Worm (Caenorhabditis elegans) whole organism, early embryonic: ENCODE measurements around the gene msp-77.

Experiments
- ama-1 ChIP-seq: fragments of 150-350 bp; optimal IDR thresholded peaks from 2 replicates; lab custom pipeline; 2014
- ceh-13 ChIP-seq: fragments of 200-800 bp; sonication (Bioruptor generic); optimal IDR thresholded peaks from 2 replicates; lab custom pipeline; 2018; ENCODE audit warnings: mild to moderate bottlenecking, missing genetic modification characterization, missing compliant biosample characterization
- ets-7 ChIP-seq: sonication (generic microtip); optimal IDR thresholded peaks from 2 replicates; lab custom pipeline; 2016; ENCODE audit warnings: missing genotype, missing genetic modification characterization, missing compliant biosample characterization
- tbx-11 ChIP-seq: fragments of 200-800 bp; sonication (Bioruptor generic); IDR thresholded peaks from 2 replicates; pipeline ENCODE4 v1.3.6; 2022; ENCODE audit warnings: missing genetic modification characterization, missing compliant biosample characterization

- TF ChIP-seq ets-7 (tag; lab: Kevin White, UChicago) (no peak), tbx-11 (GFP tag; lab: Robert Waterston, UW) (no peak), ama-1 (lab: Kevin White, UChicago) (no peak), ceh-13 (GFP tag; lab: Kevin White, UChicago) (no peak)
These were observed 30.6 kb upstream of the msp-77 start, which contains the start of gene K07F5.16 for ce11 chrIV:9863817-9864216.
